Worm (Caenorhabditis elegans): Measurements from ENCODE around the gene nkat-1.
A peak's percentile ranks its signal among the peaks of the same experiment; 100 is the strongest.

nkat-1 gene

ce11 chrX:14113347-14113746, 26.6 kb downstream of the nkat-1 start, which contains the start of gene nhr-281:
Gene nhr-281, minus strand, starts transcription at chrX:14113447.
- no peak for TF ChIP-seq him-1 (tag; optimal IDR thresholded peaks at IDR 0.05)
- TF ChIP-seq W03F9.2 (tag; optimal IDR thresholded peaks at IDR 0.05): no peak
- no peak for TF ChIP-seq dao-5 (tag; optimal IDR thresholded peaks at IDR 0.05)

ce11 chrX:14108245-14108644, 31.7 kb downstream of the nkat-1 start, which contains the start of gene F16B12.7:
Gene F16B12.7, plus strand, starts transcription at chrX:14108545.
- TF ChIP-seq him-1 (tag; optimal IDR thresholded peaks at IDR 0.05): no peak
- no peak for TF ChIP-seq W03F9.2 (tag; optimal IDR thresholded peaks at IDR 0.05)
- no peak for TF ChIP-seq dao-5 (tag; optimal IDR thresholded peaks at IDR 0.05)

- no peak for TF ChIP-seq dao-5 (tag; optimal IDR thresholded peaks at IDR 0.05)
- no peak for TF ChIP-seq him-1 (tag; optimal IDR thresholded peaks at IDR 0.05)
- no peak for TF ChIP-seq W03F9.2 (tag; optimal IDR thresholded peaks at IDR 0.05)
These were observed 37.5 kb downstream of the nkat-1 start for ce11 chrX:14102474-14102873.

- no peak for TF ChIP-seq dao-5 (tag; optimal IDR thresholded peaks at IDR 0.05)
- TF ChIP-seq him-1 (tag; optimal IDR thresholded peaks at IDR 0.05): peak; percentile 32
- no peak for TF ChIP-seq W03F9.2 (tag; optimal IDR thresholded peaks at IDR 0.05)
These were observed 38.0 kb downstream of the nkat-1 start, which contains the start of gene F16B12.6 for ce11 chrX:14101986-14102385. Gene F16B12.6, plus strand, starts transcription at chrX:14102316.

- TF ChIP-seq dao-5 (tag; optimal IDR thresholded peaks at IDR 0.05): no peak
These were observed 41.3 kb downstream of the nkat-1 start, which contains the start of gene F16B12.4 for ce11 chrX:14098618-14099118. Gene F16B12.4, minus strand, starts transcription at chrX:14098668.

ce11 chrX:14090990-14091389, 49.0 kb downstream of the nkat-1 start:
- TF ChIP-seq W03F9.2 (tag; optimal IDR thresholded peaks at IDR 0.05) (no peak), him-1 (tag; optimal IDR thresholded peaks at IDR 0.05) (no peak), dao-5 (tag; optimal IDR thresholded peaks at IDR 0.05) (no peak)

- TF ChIP-seq him-1 (tag; optimal IDR thresholded peaks at IDR 0.05) (no peak), W03F9.2 (tag; optimal IDR thresholded peaks at IDR 0.05) (no peak), dao-5 (tag; optimal IDR thresholded peaks at IDR 0.05) (no peak)
These were observed 49.9 kb downstream of the nkat-1 start, which contains the start of gene dsl-4 for ce11 chrX:14090089-14090488. Gene dsl-4, plus strand, starts transcription at chrX:14090389.
